Fruit fly (Drosophila melanogaster) whole organism, embryonic: ENCODE data around the gene CG5937.

Experiments
- Blimp-1 ChIP-seq: fragments of 200-800 bp; sonication (Bioruptor generic); optimal IDR thresholded peaks from 3 replicates; lab custom pipeline; 2018; ENCODE audit warnings: missing biosample characterization, missing genetic modification characterization, mild to moderate bottlenecking, moderate library complexity, missing genetic modification reagents
- BtbVII ChIP-seq: fragments of 200-800 bp; sonication (Bioruptor generic); optimal IDR thresholded peaks from 3 replicates; lab custom pipeline; 2017; ENCODE audit warnings: missing biosample characterization, mild to moderate bottlenecking, missing genetic modification characterization
- CG10267 ChIP-seq: fragments of 200-800 bp; sonication (Bioruptor generic); optimal IDR thresholded peaks from 2 replicates; lab custom pipeline; 2018; ENCODE audit warnings: missing biosample characterization, mild to moderate bottlenecking, missing genetic modification characterization, moderate library complexity
- CG10462 ChIP-seq: fragments of 200-800 bp; sonication (Bioruptor generic); optimal IDR thresholded peaks from 2 replicates; lab custom pipeline; 2016; ENCODE audit warnings: missing biosample characterization, missing genetic modification characterization
- CG10979 ChIP-seq: fragments of 200-800 bp; sonication (Bioruptor generic); optimal IDR thresholded peaks from 2 replicates; lab custom pipeline; 2018; ENCODE audit warnings: missing biosample characterization, mild to moderate bottlenecking, missing genetic modification characterization, moderate library complexity
- CG12071 ChIP-seq: fragments of 200-800 bp; sonication (Bioruptor generic); optimal IDR thresholded peaks from 3 replicates; lab custom pipeline; 2018; ENCODE audit warnings: missing biosample characterization, mild to moderate bottlenecking, missing genetic modification characterization
- CG12104 ChIP-seq: fragments of 200-800 bp; sonication (Bioruptor generic); optimal IDR thresholded peaks from 3 replicates; lab custom pipeline; 2016; ENCODE audit warnings: missing biosample characterization, missing genetic modification characterization
- CG12219 ChIP-seq: fragments of 200-800 bp; sonication (Bioruptor generic); optimal IDR thresholded peaks from 3 replicates; lab custom pipeline; 2018; ENCODE audit warnings: missing biosample characterization, mild to moderate bottlenecking, missing genetic modification characterization
- CG13296 ChIP-seq: fragments of 200-800 bp; sonication (Bioruptor generic); optimal IDR thresholded peaks from 3 replicates; lab custom pipeline; 2018; ENCODE audit warnings: missing biosample characterization, mild to moderate bottlenecking, missing genetic modification characterization
- CG13424 ChIP-seq: fragments of 200-800 bp; sonication (Bioruptor generic); optimal IDR thresholded peaks from 2 replicates; lab custom pipeline; 2019; ENCODE audit warnings: missing biosample characterization, mild to moderate bottlenecking, missing genetic modification characterization, moderate library complexity
- CG14860 ChIP-seq: fragments of 200-800 bp; sonication (Bioruptor generic); IDR thresholded peaks from 3 replicates; pipeline ENCODE4 v1.3.6; 2022; ENCODE audit warnings: missing biosample characterization, missing genetic modification characterization; ENCODE audit not compliant: partially characterized antibody
- CG16813 ChIP-seq: fragments of 200-800 bp; sonication (Bioruptor generic); IDR thresholded peaks from 3 replicates; pipeline ENCODE4 v1.3.6; 2022; ENCODE audit warnings: missing biosample characterization, missing genetic modification characterization; ENCODE audit not compliant: partially characterized antibody
- CG17328 ChIP-seq: fragments of 200-800 bp; sonication (Bioruptor generic); IDR thresholded peaks from 2 replicates; pipeline ENCODE4 v1.3.6; 2022; ENCODE audit warnings: missing biosample characterization, missing genetic modification characterization
- CG17359 ChIP-seq: fragments of 200-800 bp; sonication (Bioruptor generic); optimal IDR thresholded peaks from 3 replicates; lab custom pipeline; 2018; ENCODE audit warnings: missing biosample characterization, mild to moderate bottlenecking, missing genetic modification characterization, moderate library complexity
- CG17385 ChIP-seq: fragments of 200-800 bp; sonication (Bioruptor generic); optimal IDR thresholded peaks from 3 replicates; lab custom pipeline; 2018; ENCODE audit warnings: missing biosample characterization, mild to moderate bottlenecking, missing genetic modification characterization
- CG34376 ChIP-seq: fragments of 200-800 bp; sonication (Bioruptor generic); optimal IDR thresholded peaks from 2 replicates; lab custom pipeline; 2018; ENCODE audit warnings: missing biosample characterization, mild to moderate bottlenecking, missing genetic modification characterization
- CG4404 ChIP-seq: fragments of 200-800 bp; sonication (Bioruptor generic); IDR thresholded peaks from 2 replicates; pipeline ENCODE4 v1.3.6; 2022; ENCODE audit warnings: missing biosample characterization, missing genetic modification characterization
- CG4617 ChIP-seq: fragments of 200-800 bp; sonication (Bioruptor generic); optimal IDR thresholded peaks from 3 replicates; lab custom pipeline; 2016; ENCODE audit warnings: missing biosample characterization, missing genetic modification characterization, borderline replicate concordance
- CG5180 ChIP-seq: fragments of 200-800 bp; sonication (Bioruptor generic); optimal IDR thresholded peaks from 3 replicates; lab custom pipeline; 2017; ENCODE audit warnings: missing biosample characterization, missing genetic modification characterization, mild to moderate bottlenecking, moderate library complexity, missing genetic modification reagents
- CG6689 ChIP-seq: fragments of 200-800 bp; sonication (Bioruptor generic); IDR thresholded peaks from 2 replicates; pipeline ENCODE4 v1.3.6; 2022; ENCODE audit warnings: missing biosample characterization, missing genetic modification characterization
- CG7745 ChIP-seq: fragments of 200-800 bp; sonication (Bioruptor generic); optimal IDR thresholded peaks from 2 replicates; lab custom pipeline; 2018; ENCODE audit warnings: missing biosample characterization, mild to moderate bottlenecking, missing genetic modification characterization, moderate library complexity
- CoRest ChIP-seq: fragments of 200-800 bp; sonication (Bioruptor generic); optimal IDR thresholded peaks from 3 replicates; lab custom pipeline; 2018; ENCODE audit warnings: missing biosample characterization, mild to moderate bottlenecking, missing genetic modification characterization, moderate library complexity
- Dip2 ChIP-seq: fragments of 200-800 bp; sonication (Bioruptor generic); IDR thresholded peaks from 2 replicates; pipeline ENCODE4 v1.3.6; 2022; ENCODE audit warnings: missing biosample characterization, missing genetic modification characterization
- Elba2 ChIP-seq: fragments of 200-800 bp; sonication (Bioruptor generic); optimal IDR thresholded peaks from 3 replicates; lab custom pipeline; 2016; ENCODE audit warnings: missing biosample characterization, missing genetic modification characterization
- Fer1 ChIP-seq: fragments of 200-800 bp; sonication (Bioruptor generic); optimal IDR thresholded peaks from 2 replicates; lab custom pipeline; 2017; ENCODE audit warnings: missing biosample characterization, mild to moderate bottlenecking, missing genetic modification characterization
- HLH4C ChIP-seq: fragments of 200-800 bp; sonication (Bioruptor generic); IDR thresholded peaks from 3 replicates; pipeline ENCODE4 v1.3.6; 2022; ENCODE audit warnings: missing biosample characterization, missing genetic modification characterization; ENCODE audit not compliant: partially characterized antibody
- Jarid2 ChIP-seq: fragments of 200-800 bp; sonication (Bioruptor generic); optimal IDR thresholded peaks from 3 replicates; lab custom pipeline; 2017; ENCODE audit warnings: mild to moderate bottlenecking, missing biosample characterization, missing genetic modification reagents, missing genetic modification characterization
- Scr ChIP-seq: fragments of 200-800 bp; sonication (Bioruptor generic); IDR thresholded peaks from 2 replicates; pipeline ENCODE4 v1.3.6; 2022; ENCODE audit warnings: missing biosample characterization, missing genetic modification characterization; ENCODE audit not compliant: partially characterized antibody
- Sry-β ChIP-seq: fragments of 200-800 bp; sonication (Bioruptor generic); optimal IDR thresholded peaks from 2 replicates; lab custom pipeline; 2018; ENCODE audit warnings: missing biosample characterization, mild to moderate bottlenecking, missing genetic modification characterization, moderate library complexity
- amos ChIP-seq: fragments of 200-800 bp; sonication (Bioruptor generic); IDR thresholded peaks from 2 replicates; pipeline ENCODE4 v1.3.6; 2022; ENCODE audit warnings: missing biosample characterization, missing genetic modification characterization; ENCODE audit not compliant: partially characterized antibody
- ash1 ChIP-seq: fragments of 200-800 bp; sonication (Bioruptor generic); optimal IDR thresholded peaks from 2 replicates; lab custom pipeline; 2018; ENCODE audit warnings: missing biosample characterization, mild to moderate bottlenecking, missing genetic modification characterization
- bcd ChIP-seq: fragments of 200-800 bp; sonication (Bioruptor generic); optimal IDR thresholded peaks from 2 replicates; lab custom pipeline; 2017; ENCODE audit warnings: missing biosample characterization, mild to moderate bottlenecking, missing genetic modification characterization
- bigmax ChIP-seq: fragments of 200-800 bp; sonication (Bioruptor generic); optimal IDR thresholded peaks from 2 replicates; lab custom pipeline; 2018; ENCODE audit warnings: missing biosample characterization, mild to moderate bottlenecking, missing genetic modification characterization
- crol ChIP-seq: fragments of 200-800 bp; sonication (Bioruptor generic); IDR thresholded peaks from 2 replicates; pipeline ENCODE4 v1.3.6; 2022; ENCODE audit warnings: missing biosample characterization, missing genetic modification characterization
- grau ChIP-seq: fragments of 200-800 bp; optimal IDR thresholded peaks from 3 replicates; lab custom pipeline; 2019; ENCODE audit warnings: missing biosample characterization, mild to moderate bottlenecking, missing genetic modification characterization, moderate library complexity
- knrl ChIP-seq: fragments of 200-800 bp; sonication (Bioruptor generic); IDR thresholded peaks from 3 replicates; pipeline ENCODE4 v1.3.6; 2022; ENCODE audit warnings: missing biosample characterization, missing genetic modification characterization; ENCODE audit not compliant: partially characterized antibody
- lbe ChIP-seq: fragments of 200-800 bp; sonication (Bioruptor generic); optimal IDR thresholded peaks from 2 replicates; lab custom pipeline; 2016; ENCODE audit warnings: missing biosample characterization, mild to moderate bottlenecking, missing genetic modification characterization
- nmo ChIP-seq: fragments of 200-800 bp; sonication (Bioruptor generic); optimal IDR thresholded peaks from 2 replicates; lab custom pipeline; 2018; ENCODE audit warnings: missing biosample characterization, mild to moderate bottlenecking, missing genetic modification characterization, moderate library complexity
- oc ChIP-seq: fragments of 200-800 bp; sonication (Bioruptor generic); optimal IDR thresholded peaks from 2 replicates; lab custom pipeline; 2018; ENCODE audit warnings: missing biosample characterization, mild to moderate bottlenecking, missing genetic modification characterization, moderate library complexity
- odd ChIP-seq: fragments of 200-800 bp; sonication (Bioruptor generic); optimal IDR thresholded peaks from 2 replicates; lab custom pipeline; 2017; ENCODE audit warnings: missing biosample characterization, mild to moderate bottlenecking, missing genetic modification characterization
- pho ChIP-seq: fragments of 200-800 bp; sonication (Bioruptor generic); optimal IDR thresholded peaks from 2 replicates; lab custom pipeline; 2016; ENCODE audit warnings: missing biosample characterization, missing genetic modification characterization
- pros ChIP-seq: fragments of 200-800 bp; sonication (Bioruptor generic); optimal IDR thresholded peaks from 3 replicates; lab custom pipeline; 2019; ENCODE audit warnings: missing biosample characterization, mild to moderate bottlenecking, missing genetic modification characterization, moderate library complexity
- sens ChIP-seq: fragments of 200-800 bp; sonication (Bioruptor generic); peaks from one replicate; lab custom pipeline; 2016; ENCODE audit warnings: missing biosample characterization, missing genetic modification characterization
- slou ChIP-seq: fragments of 200-800 bp; sonication (Bioruptor generic); optimal IDR thresholded peaks from 3 replicates; lab custom pipeline; 2016; ENCODE audit warnings: missing biosample characterization, missing genetic modification characterization
- toy ChIP-seq: fragments of 200-800 bp; sonication (Bioruptor generic); IDR thresholded peaks from 2 replicates; pipeline ENCODE4 v1.3.6; 2022; ENCODE audit warnings: missing biosample characterization, missing genetic modification characterization
- ttk ChIP-seq: fragments of 200-800 bp; sonication (Bioruptor generic); IDR thresholded peaks from 2 replicates; pipeline ENCODE4 v2.1.2; 2022; ENCODE audit warnings: missing biosample characterization, missing genetic modification characterization
- unc-4 ChIP-seq: fragments of 200-800 bp; sonication (Bioruptor generic); IDR thresholded peaks from 2 replicates; pipeline ENCODE4 v1.3.6; 2022; ENCODE audit warnings: missing biosample characterization, missing genetic modification characterization; ENCODE audit not compliant: partially characterized antibody
- wdn ChIP-seq: fragments of 200-800 bp; sonication (Bioruptor generic); IDR thresholded peaks from 2 replicates; pipeline ENCODE4 v1.3.6; 2022; ENCODE audit warnings: missing biosample characterization, missing genetic modification characterization
- zf30C ChIP-seq: fragments of 200-800 bp; sonication (Bioruptor generic); optimal IDR thresholded peaks from 3 replicates; lab custom pipeline; 2018; ENCODE audit warnings: missing biosample characterization, mild to moderate bottlenecking, missing genetic modification characterization

The CG5937 gene

dm6 chrX:6039431-6040016 is at the start of gene CG5937:
Gene CG5937, plus strand, starts transcription at chrX:6040005.
- TF ChIP-seq toy (GFP tag; lab: Robert Waterston, UW) (no peak), CG10462 (no peak), Jarid2 (GFP tag; lab: Kevin White, UChicago) (no peak), amos (GFP tag; lab: Robert Waterston, UW) (no peak), Blimp-1 (GFP tag; lab: Kevin White, UChicago) (peak; percentile 5), Fer1 (GFP tag; lab: Kevin White, UChicago) (peak; percentile 4), HLH4C (GFP tag; lab: Robert Waterston, UW) (no peak), CG12104 (GFP tag; lab: Kevin White, UChicago) (no peak), lbe (no peak), Dip2 (GFP tag; lab: Robert Waterston, UW) (no peak), CG10979 (tag; lab: Kevin White, UChicago) (peak; percentile 22), pros (GFP tag; lab: Kevin White, UChicago) (no peak), CG14860 (GFP tag; lab: Robert Waterston, UW) (no peak), BtbVII (peak; percentile 8), CG17385 (GFP tag; lab: Kevin White, UChicago) (peak; percentile 33), CG4404 (GFP tag; lab: Robert Waterston, UW) (no peak), Sry-β (GFP tag; lab: Kevin White, UChicago) (no peak), oc (no peak), CG13296 (GFP tag; lab: Kevin White, UChicago) (peak; percentile 24), bcd (GFP tag; lab: Kevin White, UChicago) (no peak), zf30C (no peak), odd (GFP tag; lab: Kevin White, UChicago) (no peak), knrl (GFP tag; lab: Robert Waterston, UW) (no peak), CG7745 (tag; lab: Kevin White, UChicago) (no peak), CG17328 (GFP tag; lab: Robert Waterston, UW) (no peak), CG4617 (GFP tag; lab: Kevin White, UChicago) (no peak), CG5180 (peak; percentile 33), ash1 (GFP tag; lab: Kevin White, UChicago) (no peak), bigmax (GFP tag; lab: Kevin White, UChicago) (no peak), wdn (GFP tag; lab: Robert Waterston, UW) (no peak), grau (tag; lab: Kevin White, UChicago) (peak; percentile 36), CG17359 (tag; lab: Kevin White, UChicago) (peak; percentile 10), nmo (GFP tag; lab: Kevin White, UChicago) (peak; percentile 23), unc-4 (GFP tag; lab: Robert Waterston, UW) (no peak), pho (GFP tag; lab: Kevin White, UChicago) (no peak), CG12219 (GFP tag; lab: Kevin White, UChicago) (no peak), CG34376 (GFP tag; lab: Kevin White, UChicago) (peak; percentile 29), CG13424 (tag; lab: Kevin White, UChicago) (peak; percentile 46), Elba2 (GFP tag; lab: Kevin White, UChicago) (no peak), slou (GFP tag; lab: Kevin White, UChicago) (no peak), CoRest (tag; lab: Kevin White, UChicago) (peak; percentile 42), sens (peak; percentile 58), Scr (GFP tag; lab: Robert Waterston, UW) (no peak), ttk (GFP tag; lab: Robert Waterston, UW) (no peak), CG6689 (GFP tag; lab: Robert Waterston, UW) (no peak), CG16813 (GFP tag; lab: Robert Waterston, UW) (no peak), CG12071 (GFP tag; lab: Kevin White, UChicago) (no peak), crol (GFP tag; lab: Robert Waterston, UW) (no peak), CG10267 (tag; lab: Kevin White, UChicago) (peak; percentile 13)
